Worm (Caenorhabditis elegans) whole organism, late embryonic: ENCODE data around the gene C54F6.12.

Experiments
- C38D4.7 ChIP-seq: fragments of 200-800 bp; sonication (Bioruptor generic); optimal IDR thresholded peaks from 2 replicates; lab custom pipeline; 2018; ENCODE audit warnings: mild to moderate bottlenecking, missing genetic modification characterization, moderate library complexity, missing compliant biosample characterization
- F13H6.1 ChIP-seq: sonication (generic microtip); optimal IDR thresholded peaks from 2 replicates; lab custom pipeline; 2016; ENCODE audit warnings: missing genetic modification characterization, missing compliant biosample characterization
- K02D7.2 ChIP-seq: sonication (generic microtip); optimal IDR thresholded peaks from 2 replicates; lab custom pipeline; 2017; ENCODE audit warnings: mild to moderate bottlenecking, missing genetic modification characterization, missing compliant biosample characterization
- K09A11.1 ChIP-seq: sonication (generic microtip); optimal IDR thresholded peaks from 2 replicates; lab custom pipeline; 2017; ENCODE audit warnings: antibody characterized with exemption, mild to moderate bottlenecking, missing genetic modification characterization, missing compliant biosample characterization; ENCODE audit not compliant: insufficient read depth
- T23F11.4 ChIP-seq: fragments of 200-800 bp; sonication (Bioruptor generic); optimal IDR thresholded peaks from 2 replicates; lab custom pipeline; 2018; ENCODE audit warnings: mild to moderate bottlenecking, missing genetic modification characterization, missing compliant biosample characterization
- ahr-1 ChIP-seq: sonication (generic microtip); optimal IDR thresholded peaks from 2 replicates; lab custom pipeline; 2016; ENCODE audit warnings: missing genetic modification characterization, missing compliant biosample characterization
- ceh-14 ChIP-seq: sonication (generic microtip); optimal IDR thresholded peaks from 2 replicates; lab custom pipeline; 2016; ENCODE audit warnings: missing genotype, missing genetic modification characterization, missing compliant biosample characterization
- ceh-24 ChIP-seq: sonication (generic microtip); optimal IDR thresholded peaks from 2 replicates; lab custom pipeline; 2016; ENCODE audit warnings: mild to moderate bottlenecking, missing genetic modification characterization, missing compliant biosample characterization
- ceh-30 ChIP-seq: fragments of 150-350 bp; optimal IDR thresholded peaks from 2 replicates; lab custom pipeline; 2014; ENCODE audit warnings: missing biosample characterization, missing genetic modification characterization
- ceh-34 ChIP-seq: sonication (generic microtip); optimal IDR thresholded peaks from 2 replicates; lab custom pipeline; 2016; ENCODE audit warnings: mild to moderate bottlenecking, missing genetic modification characterization, missing compliant biosample characterization
- che-1 ChIP-seq: sonication (generic microtip); optimal IDR thresholded peaks from 2 replicates; lab custom pipeline; 2016; ENCODE audit warnings: mild to moderate bottlenecking, missing genetic modification characterization, missing compliant biosample characterization
- elt-2 ChIP-seq: sonication (generic microtip); optimal IDR thresholded peaks from 2 replicates; lab custom pipeline; 2016; ENCODE audit warnings: missing genetic modification reagents, missing genetic modification characterization, missing compliant biosample characterization
- eyg-1 ChIP-seq: sonication (generic microtip); optimal IDR thresholded peaks from 2 replicates; lab custom pipeline; 2016; ENCODE audit warnings: missing genotype, missing genetic modification characterization, missing compliant biosample characterization
- fax-1 ChIP-seq: sonication (generic microtip); optimal IDR thresholded peaks from 2 replicates; lab custom pipeline; 2016; ENCODE audit warnings: missing genotype, missing genetic modification characterization, missing compliant biosample characterization
- fkh-10 ChIP-seq: fragments of 150-350 bp; optimal IDR thresholded peaks from 2 replicates; lab custom pipeline; 2014; ENCODE audit warnings: missing biosample characterization, missing genetic modification reagents, missing genetic modification characterization
- hlh-13 ChIP-seq: fragments of 200-800 bp; sonication (Bioruptor generic); optimal IDR thresholded peaks from 2 replicates; lab custom pipeline; 2018; ENCODE audit warnings: mild to moderate bottlenecking, missing genetic modification characterization, missing compliant biosample characterization
- hlh-15 ChIP-seq: sonication (generic microtip); optimal IDR thresholded peaks from 2 replicates; lab custom pipeline; 2016; ENCODE audit warnings: missing genetic modification characterization, missing compliant biosample characterization
- hlh-30 ChIP-seq: sonication (generic microtip); optimal IDR thresholded peaks from 2 replicates; lab custom pipeline; 2017; ENCODE audit warnings: antibody characterized with exemption, missing genetic modification characterization, missing compliant biosample characterization; ENCODE audit not compliant: insufficient read depth
- lin-11 ChIP-seq: fragments of 200-800 bp; sonication (Bioruptor generic); optimal IDR thresholded peaks from 2 replicates; lab custom pipeline; 2018; ENCODE audit warnings: mild to moderate bottlenecking, missing genetic modification characterization, missing compliant biosample characterization
- madf-2 ChIP-seq: sonication (generic microtip); optimal IDR thresholded peaks from 2 replicates; lab custom pipeline; 2017; ENCODE audit warnings: missing genetic modification characterization, missing compliant biosample characterization
- mec-3 ChIP-seq: sonication (generic microtip); optimal IDR thresholded peaks from 2 replicates; lab custom pipeline; 2016; ENCODE audit warnings: borderline replicate concordance, missing genetic modification characterization, missing compliant biosample characterization
- nfya-1 ChIP-seq: sonication (generic microtip); optimal IDR thresholded peaks from 2 replicates; lab custom pipeline; 2017; ENCODE audit warnings: missing genetic modification characterization, mild to moderate bottlenecking, missing compliant biosample characterization, antibody characterized with exemption, moderate library complexity
- npax-4 ChIP-seq: sonication (generic microtip); optimal IDR thresholded peaks from 2 replicates; lab custom pipeline; 2016; ENCODE audit warnings: missing genetic modification characterization, missing compliant biosample characterization
- pag-3 ChIP-seq: sonication (generic microtip); optimal IDR thresholded peaks from 2 replicates; lab custom pipeline; 2016; ENCODE audit warnings: missing compliant biosample characterization, missing genetic modification characterization, borderline replicate concordance
- pax-1 ChIP-seq: fragments of 150-350 bp; optimal IDR thresholded peaks from 2 replicates; lab custom pipeline; 2014; ENCODE audit warnings: missing biosample characterization, missing genetic modification characterization
- rnt-1 ChIP-seq: sonication (generic microtip); optimal IDR thresholded peaks from 2 replicates; lab custom pipeline; 2016; ENCODE audit warnings: missing genetic modification characterization, missing compliant biosample characterization
- sox-2 ChIP-seq: fragments of 200-800 bp; sonication (Bioruptor generic); IDR thresholded peaks from 2 replicates; pipeline ENCODE4 v1.3.6; 2022; ENCODE audit warnings: missing genetic modification reagents, missing genetic modification characterization, missing compliant biosample characterization
- sox-4 ChIP-seq: sonication (generic microtip); optimal IDR thresholded peaks from 2 replicates; lab custom pipeline; 2017; ENCODE audit warnings: mild to moderate bottlenecking, missing genetic modification characterization, inconsistent platforms, missing compliant biosample characterization
- syd-9 ChIP-seq: sonication (generic microtip); optimal IDR thresholded peaks from 2 replicates; lab custom pipeline; 2016; ENCODE audit warnings: mild to moderate bottlenecking, missing genetic modification characterization, moderate library complexity, missing compliant biosample characterization
- tbx-2 ChIP-seq: sonication (generic microtip); optimal IDR thresholded peaks from 2 replicates; lab custom pipeline; 2016; ENCODE audit warnings: missing genetic modification characterization, missing compliant biosample characterization
- ttx-3 ChIP-seq: sonication (generic microtip); optimal IDR thresholded peaks from 2 replicates; lab custom pipeline; 2016; ENCODE audit warnings: missing genetic modification reagents, missing genetic modification characterization, missing compliant biosample characterization
- unc-3 ChIP-seq, 2 experiments: fragments of 200-800 bp in 1 of 2; sonication (Bioruptor generic) in 1 of 2; sonication (generic microtip) in 1 of 2; conservative IDR thresholded peaks in 1 of 2; optimal IDR thresholded peaks in 1 of 2; 2 replicates each; pipeline versions ENCODE4 v1.3.6 to Lab custom; 2016 to 2022; ENCODE audit warnings: missing compliant biosample characterization in 2 of 2, missing genetic modification characterization in 2 of 2, missing genetic modification reagents in 1 of 2
- zip-5 ChIP-seq: sonication (generic microtip); optimal IDR thresholded peaks from 2 replicates; lab custom pipeline; 2016; ENCODE audit warnings: missing genetic modification characterization, missing compliant biosample characterization
- ztf-16 ChIP-seq: sonication (generic microtip); optimal IDR thresholded peaks from 2 replicates; lab custom pipeline; 2017; ENCODE audit warnings: missing genetic modification characterization, missing compliant biosample characterization

The C54F6.12 gene

ce11 chrV:7522279-7522678 lies 15.6 kb downstream of the C54F6.12 start, which contains the start of gene C54F6.15:
TSS of gene C54F6.15 (minus strand) at chrV:7522379.
- TF ChIP-seq K09A11.1 (tag; lab: Kevin White, UChicago) = no peak
- no peak for TF ChIP-seq npax-4 (tag; lab: Kevin White, UChicago)
- TF ChIP-seq eyg-1 (tag; lab: Kevin White, UChicago) = no peak
- TF ChIP-seq madf-2 (tag; lab: Kevin White, UChicago) = no peak
- no peak for TF ChIP-seq mec-3 (tag; lab: Kevin White, UChicago)
- TF ChIP-seq pax-1 = no peak
- TF ChIP-seq sox-2 (GFP tag; lab: Robert Waterston, UW) = no peak
- TF ChIP-seq ttx-3 (tag; lab: Kevin White, UChicago) = no peak
- no peak for TF ChIP-seq elt-2
- no peak for TF ChIP-seq fkh-10 (GFP tag; lab: Kevin White, UChicago)
- TF ChIP-seq T23F11.4 (GFP tag; lab: Kevin White, UChicago) = no peak
- no peak for TF ChIP-seq pag-3 (tag; lab: Kevin White, UChicago)
- no peak for TF ChIP-seq ceh-34 (tag; lab: Kevin White, UChicago)
- no peak for TF ChIP-seq ahr-1 (tag; lab: Kevin White, UChicago)
- no peak for TF ChIP-seq hlh-30 (tag; lab: Kevin White, UChicago)
- TF ChIP-seq che-1 (tag; lab: Kevin White, UChicago) = no peak

- TF ChIP-seq fkh-10 (GFP tag; lab: Kevin White, UChicago) = no peak
- TF ChIP-seq pax-1 = no peak
- no peak for TF ChIP-seq tbx-2 (tag; lab: Kevin White, UChicago)
- TF ChIP-seq che-1 (tag; lab: Kevin White, UChicago) = no peak
- no peak for TF ChIP-seq lin-11
- no peak for TF ChIP-seq ceh-30 (tag; lab: Kevin White, UChicago)
- no peak for TF ChIP-seq hlh-30 (tag; lab: Kevin White, UChicago)
- no peak for TF ChIP-seq syd-9 (tag; lab: Kevin White, UChicago)
- no peak for TF ChIP-seq F13H6.1
- TF ChIP-seq npax-4 (tag; lab: Kevin White, UChicago) = no peak
Observed at ce11 chrV:7521304-7521703, 16.6 kb downstream of the C54F6.12 start.

ce11 chrV:7520077-7520476 lies 17.8 kb downstream of the C54F6.12 start, which contains the start of gene srb-19:
TSS of gene srb-19 (minus strand) at chrV:7520177.
- TF ChIP-seq ceh-24 (no peak), ceh-14 (no peak), che-1 (tag; lab: Kevin White, UChicago) (no peak), C38D4.7 (GFP tag; lab: Kevin White, UChicago) (no peak), pax-1 (no peak), K02D7.2 (tag; lab: Kevin White, UChicago) (no peak), zip-5 (tag; lab: Kevin White, UChicago) (no peak), rnt-1 (no peak), ztf-16 (tag; lab: Kevin White, UChicago) (no peak), fax-1 (tag; lab: Kevin White, UChicago) (no peak), ceh-30 (tag; lab: Kevin White, UChicago) (no peak), unc-3 (GFP tag; conservative IDR thresholded peaks at IDR 0.05; lab: Robert Waterston, UW) (no peak), unc-3 (tag; optimal IDR thresholded peaks at IDR 0.05; lab: Kevin White, UChicago) (no peak), sox-4 (no peak), nfya-1 (no peak), syd-9 (tag; lab: Kevin White, UChicago) (no peak)

ce11 chrV:7514939-7515338 lies 23.0 kb downstream of the C54F6.12 start, which contains the start of gene srb-18:
TSS of gene srb-18 (plus strand) at chrV:7515239.
- no peak for TF ChIP-seq hlh-15
- no peak for TF ChIP-seq nfya-1
- TF ChIP-seq hlh-13 (GFP tag; lab: Kevin White, UChicago) = no peak
